Worm (Caenorhabditis elegans) whole organism, L2 larva: ENCODE results near the gene bir-2.
A peak's percentile ranks its signal among the peaks of the same experiment; 100 is the strongest.

Experiments
- C34F6.9 ChIP-seq: fragments of 150-350 bp; optimal IDR thresholded peaks from 2 replicates; lab custom pipeline; 2014; ENCODE audit warnings: missing biosample characterization, missing genetic modification characterization
- Y55F3AM.14 ChIP-seq: fragments of 200-800 bp; sonication (Bioruptor generic); optimal IDR thresholded peaks from 2 replicates; lab custom pipeline; 2018; ENCODE audit warnings: mild to moderate bottlenecking, missing genetic modification characterization, missing compliant biosample characterization
- ZK546.5 ChIP-seq: sonication (generic microtip); optimal IDR thresholded peaks from 2 replicates; lab custom pipeline; 2017; ENCODE audit warnings: missing biosample characterization, missing genetic modification characterization
- ama-1 ChIP-seq: fragments of 150-350 bp; optimal IDR thresholded peaks from 2 replicates; lab custom pipeline; 2018; ENCODE audit warnings: inconsistent platforms
- ceh-82 ChIP-seq: fragments of 150-350 bp; optimal IDR thresholded peaks from 2 replicates; lab custom pipeline; 2014; ENCODE audit warnings: missing biosample characterization, missing genetic modification characterization
- crh-2 ChIP-seq: sonication (generic microtip); optimal IDR thresholded peaks from 2 replicates; lab custom pipeline; 2017; ENCODE audit warnings: missing biosample characterization, missing genetic modification characterization
- elt-3 ChIP-seq: sonication (generic microtip); optimal IDR thresholded peaks from 2 replicates; lab custom pipeline; 2017; ENCODE audit warnings: missing biosample characterization, missing genetic modification characterization
- gmeb-1 ChIP-seq: fragments of 150-350 bp; optimal IDR thresholded peaks from 2 replicates; lab custom pipeline; 2014; ENCODE audit warnings: missing biosample characterization, missing genetic modification characterization
- mdl-1 ChIP-seq, 2 experiments: fragments of 150-350 bp in 1 of 2; sonication (generic microtip) in 1 of 2; optimal IDR thresholded peaks; 2 replicates each; lab custom pipeline; 2017; ENCODE audit warnings: missing biosample characterization in 2 of 2, missing genetic modification characterization in 2 of 2
- nhr-10 ChIP-seq: sonication (generic microtip); optimal IDR thresholded peaks from 2 replicates; lab custom pipeline; 2017; ENCODE audit warnings: missing biosample characterization, missing genetic modification characterization
- nhr-11 ChIP-seq: fragments of 150-350 bp; optimal IDR thresholded peaks from 2 replicates; lab custom pipeline; 2014; ENCODE audit warnings: missing biosample characterization, missing genetic modification characterization
- nhr-21 ChIP-seq: fragments of 150-350 bp; optimal IDR thresholded peaks from 2 replicates; lab custom pipeline; 2014; ENCODE audit warnings: missing biosample characterization, missing genetic modification characterization
- skn-1 ChIP-seq: sonication (generic microtip); optimal IDR thresholded peaks from 2 replicates; lab custom pipeline; 2017; ENCODE audit warnings: missing biosample characterization, missing genetic modification characterization
- snpc-4 ChIP-seq: fragments of 150-350 bp; optimal IDR thresholded peaks from 2 replicates; lab custom pipeline; 2014; ENCODE audit warnings: missing biosample characterization, missing genetic modification characterization
- unc-62 ChIP-seq: fragments of 150-350 bp; optimal IDR thresholded peaks from 2 replicates; lab custom pipeline; 2014; ENCODE audit warnings: missing biosample characterization, missing genetic modification reagents, missing genetic modification characterization

Gene bir-2

DNA sequence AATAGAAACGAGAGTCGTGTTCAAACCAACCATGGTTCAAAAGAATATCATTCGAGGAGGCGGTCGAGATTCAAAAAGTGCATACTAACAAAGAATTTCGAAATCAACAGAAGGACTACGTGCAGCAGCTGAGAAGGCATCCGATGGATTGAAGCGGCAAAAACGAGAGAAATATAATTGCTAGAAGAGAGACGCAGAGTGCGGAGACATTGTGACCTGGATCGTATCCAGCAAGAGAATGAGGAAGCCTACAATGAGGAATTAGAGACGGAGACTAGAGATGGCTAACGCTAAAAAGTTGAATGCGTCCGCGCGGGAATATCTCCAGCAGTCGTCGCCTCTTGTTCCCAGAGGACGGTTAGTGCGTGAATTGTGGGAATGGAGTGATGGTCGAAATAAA, 41.2 kb downstream of the bir-2 start:
- peak; percentile 20 for TF ChIP-seq nhr-21 (tag; lab: Kevin White, UChicago)
- no peak for TF ChIP-seq elt-3 (tag; lab: Kevin White, UChicago)
- TF ChIP-seq, all 48 proteins: peak for 1

DNA sequence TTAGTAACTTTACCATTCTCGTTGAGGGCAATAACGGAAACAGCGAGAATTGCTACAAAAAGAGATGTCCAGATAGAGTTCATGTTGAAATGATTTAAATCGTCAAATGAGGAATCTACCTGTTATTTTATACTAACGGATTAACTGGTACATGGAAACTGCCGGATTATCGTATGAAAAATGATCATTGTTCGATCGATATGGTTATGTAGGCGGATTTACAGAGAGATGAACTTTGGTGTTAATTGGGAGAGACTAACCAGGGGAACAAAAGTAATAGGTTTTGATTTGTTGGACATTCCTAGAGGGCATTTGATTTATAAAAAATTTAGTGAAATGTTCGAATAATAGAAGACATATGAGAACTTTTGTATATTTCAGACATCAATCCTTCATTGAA, 43.1 kb downstream of the bir-2 start, which contains the start of gene spig-9:
spig-9 (minus strand) TSS at position 101 of the 400 bp plus-strand sequence.
- TF ChIP-seq unc-62 (GFP tag; lab: Kevin White, UChicago) (no peak), C34F6.9 (tag; lab: Kevin White, UChicago) (no peak), Y55F3AM.14 (GFP tag; lab: Kevin White, UChicago) (no peak), snpc-4 (tag; lab: Kevin White, UChicago) (no peak)

DNA sequence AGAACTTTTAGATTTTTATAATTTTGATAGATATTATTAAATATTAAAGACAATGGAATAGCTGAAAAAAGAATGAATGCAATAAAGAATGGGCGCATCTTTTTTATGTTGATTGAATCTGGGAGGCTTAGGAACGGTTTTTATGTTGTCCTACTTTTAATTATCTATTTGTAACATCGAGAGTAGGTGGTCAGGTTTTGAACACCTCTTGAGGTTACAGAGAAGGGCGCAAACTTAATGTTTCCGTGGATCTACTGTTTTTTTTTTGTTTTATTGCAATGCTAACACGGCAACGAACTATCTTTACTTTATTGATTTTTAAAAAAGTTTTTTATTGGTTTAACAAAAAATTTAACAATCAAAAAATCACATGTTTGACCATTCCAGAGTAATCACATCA, 45.2 kb downstream of the bir-2 start, which contains the start of gene F53F4.7:
F53F4.7 (minus strand) TSS at position 101 of the 400 bp plus-strand sequence.
- TF ChIP-seq ceh-82 (tag; lab: Kevin White, UChicago) (no peak), ZK546.5 (tag; lab: Kevin White, UChicago) (no peak), mdl-1 (tag; optimal IDR thresholded peaks at IDR 0.05; lab: Kevin White, UChicago) (no peak), skn-1 (tag; lab: Kevin White, UChicago) (no peak), nhr-10 (tag; lab: Kevin White, UChicago) (no peak), elt-3 (tag; lab: Kevin White, UChicago) (no peak), gmeb-1 (tag; lab: Kevin White, UChicago) (no peak), nhr-11 (tag; lab: Kevin White, UChicago) (no peak), ama-1 (lab: Kevin White, UChicago) (no peak), crh-2 (tag; lab: Kevin White, UChicago) (no peak)
